Fruit fly (Drosophila melanogaster): ENCODE measurements around the gene abo.
A peak's percentile ranks its signal among the peaks of the same experiment; 100 is the strongest.

abo gene

DNA sequence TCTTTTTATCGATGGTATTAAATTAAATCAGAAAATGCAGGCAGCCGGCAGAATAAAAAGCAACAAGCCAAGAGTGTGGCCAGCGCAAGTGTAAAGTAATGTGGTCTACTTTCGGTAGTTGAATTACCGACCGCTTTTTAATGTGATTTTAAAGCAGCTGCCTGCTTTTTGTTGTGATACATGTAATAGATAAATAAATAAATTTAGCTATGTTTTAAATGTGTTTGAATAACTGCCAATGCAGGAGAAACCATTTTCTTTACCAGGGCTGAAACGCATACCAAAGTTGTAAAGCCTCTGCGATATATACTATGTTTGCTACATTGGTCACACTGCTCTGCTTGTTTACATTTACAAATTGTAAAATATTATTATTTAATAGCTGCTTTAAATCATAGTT is 5.0 kb downstream of the abo start, which contains the start of the genes Tmem214 and YL-1:
TSS of gene Tmem214 (minus strand) at position 142 of the 400 bp plus-strand sequence.
TSS of gene YL-1 (plus strand) at position 310 of the 400 bp plus-strand sequence.
- TF ChIP-seq CG3032 (tag; optimal IDR thresholded peaks at IDR 0.05): peak; percentile 7
- no peak for TF ChIP-seq pdm3 (GFP tag; optimal IDR thresholded peaks at IDR 0.05)
- TF ChIP-seq CG32006 (GFP tag; optimal IDR thresholded peaks at IDR 0.05): no peak
- peak; percentile 95 for TF ChIP-seq fkh (GFP tag; optimal IDR thresholded peaks at IDR 0.05)
- TF ChIP-seq esn (GFP tag; optimal IDR thresholded peaks at IDR 0.05): peak; percentile 3
- TF ChIP-seq CG10631 (GFP tag; optimal IDR thresholded peaks at IDR 0.05): no peak
- TF ChIP-seq lz (GFP tag; optimal IDR thresholded peaks at IDR 0.05): no peak
- no peak for TF ChIP-seq ss (GFP tag; optimal IDR thresholded peaks at IDR 0.05)
- TF ChIP-seq Eip78C (GFP tag): peak; percentile 75
- TF ChIP-seq eg (GFP tag; IDR thresholded peaks at IDR 0.05): no peak
- TF ChIP-seq vri (GFP tag; optimal IDR thresholded peaks at IDR 0.05): peak; percentile 62
- no peak for TF ChIP-seq Lpt (GFP tag; optimal IDR thresholded peaks at IDR 0.05)
- TF ChIP-seq Sox14 (GFP tag; optimal IDR thresholded peaks at IDR 0.05): peak; percentile 14

DNA sequence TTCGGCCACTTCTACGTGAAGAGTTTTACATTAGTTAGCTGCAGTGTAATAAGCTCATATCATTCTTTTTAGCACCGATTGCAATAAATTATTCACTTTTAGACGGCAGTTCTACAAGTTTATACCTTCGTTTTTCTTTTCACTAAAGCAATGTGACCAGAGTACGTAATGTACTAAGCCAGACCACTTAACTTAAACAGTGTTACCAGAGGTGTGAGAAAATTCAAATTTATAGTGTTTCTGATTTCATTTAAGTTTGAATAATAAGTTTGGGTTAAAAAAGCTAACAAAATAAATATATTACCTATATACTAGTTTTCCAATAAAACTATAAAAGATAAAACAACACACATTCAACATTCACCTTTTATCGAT is 7.1 kb downstream of the abo start:
- TF ChIP-seq CG32006 (GFP tag; optimal IDR thresholded peaks at IDR 0.05): no peak
- TF ChIP-seq esn (GFP tag; optimal IDR thresholded peaks at IDR 0.05): no peak
- TF ChIP-seq fkh (GFP tag; optimal IDR thresholded peaks at IDR 0.05): no peak
- no peak for TF ChIP-seq dac (GFP tag; optimal IDR thresholded peaks at IDR 0.05)
- no peak for TF ChIP-seq Eip75B (GFP tag; optimal IDR thresholded peaks at IDR 0.05)
- TF ChIP-seq fd85E (GFP tag; optimal IDR thresholded peaks at IDR 0.05): no peak
- no peak for TF ChIP-seq Hr38 (GFP tag; optimal IDR thresholded peaks at IDR 0.05)
- no peak for TF ChIP-seq Sox15 (GFP tag; optimal IDR thresholded peaks at IDR 0.05)
- TF ChIP-seq Hr4 (GFP tag; optimal IDR thresholded peaks at IDR 0.05): no peak
- no peak for TF ChIP-seq Gug (GFP tag; IDR thresholded peaks at IDR 0.05)
- no peak for TF ChIP-seq vri (GFP tag; optimal IDR thresholded peaks at IDR 0.05)
- no peak for TF ChIP-seq Blimp-1 (GFP tag; optimal IDR thresholded peaks at IDR 0.05)
- no peak for TF ChIP-seq achi (GFP tag; optimal IDR thresholded peaks at IDR 0.05)

DNA sequence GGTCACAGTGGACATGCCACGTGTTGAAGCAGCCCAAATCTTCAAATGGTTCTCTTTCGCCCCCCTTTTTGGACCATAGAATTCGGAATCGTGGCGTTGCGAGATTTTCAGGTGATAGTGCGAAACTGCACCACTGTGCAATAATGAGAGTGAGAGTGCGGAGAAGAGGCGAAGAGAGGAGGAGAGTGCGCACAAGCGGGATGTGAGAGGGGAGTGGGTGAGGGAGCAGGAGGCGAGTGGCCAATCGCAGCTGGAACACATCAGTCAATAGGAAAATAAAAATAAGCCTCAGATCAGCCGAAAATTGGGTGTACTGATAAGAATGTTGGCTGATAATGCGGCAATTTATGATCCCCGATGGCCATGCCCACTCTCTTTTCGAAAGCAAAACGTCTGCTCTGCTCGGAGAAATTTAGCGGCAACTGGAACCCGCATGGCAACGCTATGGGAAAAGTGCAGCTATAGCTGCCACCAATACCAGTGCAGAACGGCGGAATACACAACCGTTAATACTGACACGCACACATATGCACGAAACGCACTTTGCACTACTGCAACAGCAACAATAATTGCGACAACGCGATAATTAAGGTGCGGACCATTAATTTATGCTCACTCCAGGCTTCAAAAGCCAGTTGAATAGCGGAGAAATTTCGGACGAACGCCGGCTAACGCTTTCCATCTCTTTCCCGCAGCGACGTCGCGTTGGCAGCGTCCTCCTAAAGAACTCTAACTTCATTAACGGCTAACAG is 7.7 kb downstream of the abo start:
- TF ChIP-seq CG11902 (GFP tag; optimal IDR thresholded peaks at IDR 0.05): no peak
- no peak for TF ChIP-seq dsx (GFP tag; optimal IDR thresholded peaks at IDR 0.05; ENCODE audit: poor library complexity, severe bottlenecking)
- TF ChIP-seq Eip93F (GFP tag; optimal IDR thresholded peaks at IDR 0.05): no peak
- TF ChIP-seq pdm3 (GFP tag; optimal IDR thresholded peaks at IDR 0.05): peak; percentile 2
- TF ChIP-seq CG6792 (GFP tag; optimal IDR thresholded peaks at IDR 0.05): peak; percentile 33
- TF ChIP-seq CG9139 (GFP tag; optimal IDR thresholded peaks at IDR 0.05): peak; percentile 52
- no peak for TF ChIP-seq CG6276 (GFP tag; optimal IDR thresholded peaks at IDR 0.05)
- TF ChIP-seq CG3032 (tag; optimal IDR thresholded peaks at IDR 0.05): peak; percentile 22
- peak; percentile 49; the same call in 1 of the 3 replicates for TF ChIP-seq CG8119 (GFP tag; IDR thresholded peaks at IDR 0.05)
- TF ChIP-seq Blimp-1 (GFP tag; optimal IDR thresholded peaks at IDR 0.05): peak; percentile 99
- TF ChIP-seq CG4318 (GFP tag; optimal IDR thresholded peaks at IDR 0.05): no peak
- TF ChIP-seq salr (GFP tag; optimal IDR thresholded peaks at IDR 0.05): peak; percentile 1 to 13
- peak; percentile 31 for TF ChIP-seq CG31627 (GFP tag; optimal IDR thresholded peaks at IDR 0.05)
- TF ChIP-seq net (GFP tag; optimal IDR thresholded peaks at IDR 0.05): peak; percentile 48
- no peak for TF ChIP-seq dac (GFP tag; optimal IDR thresholded peaks at IDR 0.05)
- no peak; the same call in 1 of the 2 replicates for TF ChIP-seq CG11294 (GFP tag; IDR thresholded peaks at IDR 0.05)
- TF ChIP-seq eg (GFP tag; IDR thresholded peaks at IDR 0.05): peak; percentile 63; the same call in 2 of the 3 replicates
- TF ChIP-seq Gug (GFP tag; IDR thresholded peaks at IDR 0.05): no peak
- peak; percentile 54 for TF ChIP-seq CG32006 (GFP tag; optimal IDR thresholded peaks at IDR 0.05)
- peak; percentile 36 for TF ChIP-seq Sox14 (GFP tag; optimal IDR thresholded peaks at IDR 0.05)
- no peak for TF ChIP-seq fd59A (GFP tag; optimal IDR thresholded peaks at IDR 0.05)
- peak; percentile 43 for TF ChIP-seq CG10669 (GFP tag; optimal IDR thresholded peaks at IDR 0.05)
- TF ChIP-seq CG34406 (GFP tag; optimal IDR thresholded peaks at IDR 0.05): peak; percentile 20
- TF ChIP-seq ss (GFP tag; optimal IDR thresholded peaks at IDR 0.05): peak; percentile 84
- peak; percentile 24 for TF ChIP-seq esn (GFP tag; optimal IDR thresholded peaks at IDR 0.05)
- TF ChIP-seq CG8319 (GFP tag; optimal IDR thresholded peaks at IDR 0.05): no peak
- TF ChIP-seq CG11762 (GFP tag; optimal IDR thresholded peaks at IDR 0.05; ENCODE audit: insufficient read depth): no peak
- TF ChIP-seq Met (GFP tag; optimal IDR thresholded peaks at IDR 0.05): peak; percentile 41
- peak; percentile 8 for TF ChIP-seq cyc (GFP tag; optimal IDR thresholded peaks at IDR 0.05)
- TF ChIP-seq OdsH (GFP tag; optimal IDR thresholded peaks at IDR 0.05): peak; percentile 3
- TF ChIP-seq Smox (GFP tag; optimal IDR thresholded peaks at IDR 0.05): peak; percentile 38
- no peak for TF ChIP-seq lz (GFP tag; optimal IDR thresholded peaks at IDR 0.05)
- peak; percentile 1 for TF ChIP-seq CG3919 (GFP tag; optimal IDR thresholded peaks at IDR 0.05)
- TF ChIP-seq CG8632 (GFP tag; optimal IDR thresholded peaks at IDR 0.05): no peak

Measured in whole organism, prepupa.